Worm (Caenorhabditis elegans) whole organism, L3 larva: ENCODE results near the gene zig-12.

Experiments used
- ceh-82 ChIP-seq: fragments of 150-350 bp; optimal IDR thresholded peaks from 2 replicates; lab custom pipeline; 2014; ENCODE audit warnings: missing biosample characterization, missing genetic modification characterization
- elt-1 ChIP-seq: fragments of 150-350 bp; optimal IDR thresholded peaks from 2 replicates; lab custom pipeline; 2014; ENCODE audit warnings: missing biosample characterization, missing genetic modification characterization
- elt-2 ChIP-seq: sonication (generic microtip); optimal IDR thresholded peaks from 2 replicates; lab custom pipeline; 2016; ENCODE audit warnings: missing genetic modification reagents, mild to moderate bottlenecking, missing genetic modification characterization, missing compliant biosample characterization
- fos-1 ChIP-seq: fragments of 150-350 bp; optimal IDR thresholded peaks from 2 replicates; lab custom pipeline; 2014; ENCODE audit warnings: missing biosample characterization, missing genetic modification characterization
- lin-15B ChIP-seq: fragments of 150-350 bp; optimal IDR thresholded peaks from 2 replicates; lab custom pipeline; 2014; ENCODE audit warnings: missing biosample characterization, missing genetic modification characterization
- mdl-1 ChIP-seq: fragments of 150-350 bp; optimal IDR thresholded peaks from 2 replicates; lab custom pipeline; 2014; ENCODE audit warnings: missing biosample characterization, missing genetic modification characterization
- nhr-23 ChIP-seq: fragments of 150-350 bp; optimal IDR thresholded peaks from 2 replicates; lab custom pipeline; 2014; ENCODE audit warnings: missing biosample characterization, missing genetic modification reagents, missing genetic modification characterization
- nhr-43 ChIP-seq: sonication (generic microtip); optimal IDR thresholded peaks from 2 replicates; lab custom pipeline; 2016; ENCODE audit warnings: mild to moderate bottlenecking, missing genetic modification characterization, missing compliant biosample characterization; ENCODE audit not compliant: poor library complexity, severe bottlenecking
- nhr-77 ChIP-seq: fragments of 150-350 bp; optimal IDR thresholded peaks from 2 replicates; lab custom pipeline; 2014; ENCODE audit warnings: missing biosample characterization, missing genetic modification characterization
- pqm-1 ChIP-seq: fragments of 150-350 bp; optimal IDR thresholded peaks from 2 replicates; lab custom pipeline; 2017; ENCODE audit warnings: missing biosample characterization, missing genetic modification characterization, inconsistent platforms
- snpc-4 ChIP-seq: fragments of 150-350 bp; optimal IDR thresholded peaks from 2 replicates; lab custom pipeline; 2014; ENCODE audit warnings: missing biosample characterization, missing genetic modification characterization

DNA sequence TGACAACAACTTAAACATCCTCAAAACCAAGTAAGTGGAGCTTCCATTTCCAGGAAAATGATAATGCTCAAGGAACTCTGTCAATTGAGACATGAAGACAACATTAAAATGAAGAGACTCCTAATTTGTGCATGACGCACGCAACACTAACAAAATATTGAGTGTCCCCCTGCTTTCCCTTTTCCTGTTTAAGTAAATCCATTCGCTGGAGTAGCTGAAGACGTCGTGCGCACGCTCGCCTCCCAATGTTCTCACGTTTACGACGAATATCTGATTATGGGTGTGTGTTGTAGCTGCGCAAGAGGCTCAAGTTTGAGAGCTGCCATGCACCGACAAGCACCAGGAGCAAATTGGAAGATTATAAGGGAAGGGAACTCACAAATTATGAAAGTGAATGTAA is 37.3 kb downstream of the zig-12 start:
- no peak for TF ChIP-seq lin-15B (tag; lab: Kevin White, UChicago)
- TF ChIP-seq nhr-43 (tag; lab: Kevin White, UChicago), result no peak
- no peak for TF ChIP-seq ceh-82 (tag; lab: Kevin White, UChicago)
- no peak for TF ChIP-seq snpc-4 (tag; lab: Kevin White, UChicago)
- TF ChIP-seq fos-1 (tag; lab: Kevin White, UChicago), result no peak
- no peak for TF ChIP-seq elt-1 (tag; lab: Kevin White, UChicago)
- TF ChIP-seq mdl-1 (tag; lab: Kevin White, UChicago), result no peak
- TF ChIP-seq pqm-1, result no peak
- TF ChIP-seq nhr-23 (tag; lab: Kevin White, UChicago), result no peak
- TF ChIP-seq elt-2, result no peak
- TF ChIP-seq nhr-77 (tag; lab: Kevin White, UChicago), result no peak
